Worm (Caenorhabditis elegans): ENCODE results near the gene F58H1.7.

- no peak for TF ChIP-seq ztf-18 (tag; optimal IDR thresholded peaks at IDR 0.05)
- no peak for TF ChIP-seq Y56A3A.18 (GFP tag; IDR thresholded peaks at IDR 0.05)
- TF ChIP-seq athp-1 (tag; optimal IDR thresholded peaks at IDR 0.05) = no peak
- TF ChIP-seq sptf-2 (GFP tag; optimal IDR thresholded peaks at IDR 0.05) = no peak
- TF ChIP-seq ceh-40 (GFP tag; IDR thresholded peaks at IDR 0.05) = no peak
These were observed 17.8 kb downstream of the F58H1.7 start for ce11 chrV:11946818-11947217.
